Worm (Caenorhabditis elegans) whole organism, midembryonic: ENCODE measurements around the gene pqn-29.
A peak's percentile ranks its signal among the peaks of the same experiment; 100 is the strongest.

Experiments
- T22C8.4 ChIP-seq: fragments of 200-800 bp; sonication (Bioruptor generic); IDR thresholded peaks from 2 replicates; pipeline ENCODE4 v1.3.6; 2022; ENCODE audit warnings: missing genetic modification characterization, missing compliant biosample characterization
- cog-1 ChIP-seq: sonication (generic microtip); optimal IDR thresholded peaks from 2 replicates; lab custom pipeline; 2016; ENCODE audit warnings: missing genetic modification characterization, missing compliant biosample characterization
- flt-1 ChIP-seq: fragments of 200-800 bp; sonication (Bioruptor generic); IDR thresholded peaks from 2 replicates; pipeline ENCODE4 v1.3.6; 2022; ENCODE audit warnings: missing genetic modification characterization, missing compliant biosample characterization
- klf-2 ChIP-seq: fragments of 200-800 bp; sonication (Bioruptor generic); conservative IDR thresholded peaks from 2 replicates; pipeline ENCODE4 v1.3.6; 2022; ENCODE audit warnings: missing genetic modification reagents, missing genetic modification characterization, missing compliant biosample characterization
- med-1 ChIP-seq: sonication (generic microtip); optimal IDR thresholded peaks from 2 replicates; lab custom pipeline; 2017; ENCODE audit warnings: missing genetic modification characterization, mild to moderate bottlenecking, missing compliant biosample characterization, antibody characterized with exemption, missing genetic modification reagents; ENCODE audit not compliant: insufficient read depth
- ref-1 ChIP-seq: fragments of 200-800 bp; sonication (Bioruptor generic); conservative IDR thresholded peaks from 2 replicates; pipeline ENCODE4 v1.3.6; 2022; ENCODE audit warnings: missing genetic modification reagents, missing genetic modification characterization, missing compliant biosample characterization
- tab-1 ChIP-seq: fragments of 200-800 bp; sonication (Bioruptor generic); IDR thresholded peaks from 2 replicates; pipeline ENCODE4 v1.3.6; 2022; ENCODE audit warnings: missing genetic modification characterization, missing compliant biosample characterization
- ztf-23 ChIP-seq: fragments of 200-800 bp; sonication (Bioruptor generic); IDR thresholded peaks from 2 replicates; pipeline ENCODE4 v1.3.6; 2022; ENCODE audit warnings: missing genetic modification reagents, missing genetic modification characterization, missing compliant biosample characterization
- ztf-29 ChIP-seq: fragments of 200-800 bp; sonication (Bioruptor generic); IDR thresholded peaks from 2 replicates; pipeline ENCODE4 v1.3.6; 2022; ENCODE audit warnings: missing genetic modification reagents, missing genetic modification characterization, missing compliant biosample characterization

pqn-29 gene

ce11 chrIII:4646246-4646645, at the start of gene pqn-29:
pqn-29 (minus strand) TSS chrIII:4646346.
- TF ChIP-seq klf-2 (GFP tag; lab: Robert Waterston, UW) (no peak), ztf-23 (GFP tag; lab: Robert Waterston, UW) (no peak), flt-1 (GFP tag; lab: Robert Waterston, UW) (no peak), tab-1 (GFP tag; lab: Robert Waterston, UW) (no peak), cog-1 (tag; lab: Kevin White, UChicago) (no peak), T22C8.4 (GFP tag; lab: Robert Waterston, UW) (no peak), ztf-29 (no peak), med-1 (GFP tag; lab: Kevin White, UChicago) (no peak)

DNA sequence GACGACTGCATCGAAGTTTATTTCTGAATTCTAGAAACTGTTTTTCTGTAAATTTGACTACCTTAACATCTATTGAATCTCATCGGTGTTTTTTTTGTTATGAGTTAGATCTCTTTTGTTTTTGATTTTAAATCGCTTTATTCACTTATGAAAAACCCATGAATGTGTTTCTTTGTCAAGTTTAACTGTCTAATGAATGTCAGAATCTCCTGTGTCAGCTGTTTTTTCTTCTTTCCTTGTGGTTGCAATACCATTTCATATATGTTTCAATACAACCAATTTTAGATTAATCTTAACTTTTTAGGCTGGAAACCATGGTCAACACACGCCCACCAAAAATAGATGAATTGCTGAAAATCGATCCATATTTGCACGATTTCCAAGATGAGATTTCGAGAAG, 48.9 kb upstream of the pqn-29 start, which contains the start of gene T04A8.7:
TSS of gene T04A8.7 (plus strand) at position 301 of the 400 bp plus-strand sequence.
- no peak for TF ChIP-seq ztf-29
- no peak for TF ChIP-seq med-1 (GFP tag; lab: Kevin White, UChicago)
- TF ChIP-seq ztf-23 (GFP tag; lab: Robert Waterston, UW): no peak
- no peak for TF ChIP-seq ref-1 (GFP tag; lab: Robert Waterston, UW)
- no peak for TF ChIP-seq T22C8.4 (GFP tag; lab: Robert Waterston, UW)
- TF ChIP-seq cog-1 (tag; lab: Kevin White, UChicago): no peak
- TF ChIP-seq flt-1 (GFP tag; lab: Robert Waterston, UW): no peak
- no peak for TF ChIP-seq tab-1 (GFP tag; lab: Robert Waterston, UW)
- no peak for TF ChIP-seq klf-2 (GFP tag; lab: Robert Waterston, UW)

ce11 chrIII:4693695-4694094, 47.5 kb upstream of the pqn-29 start, which contains the start of gene T04A8.8:
T04A8.8 (plus strand) TSS chrIII:4693995.
- no peak for TF ChIP-seq ztf-23 (GFP tag; lab: Robert Waterston, UW)

- TF ChIP-seq ztf-23 (GFP tag; lab: Robert Waterston, UW) (peak; percentile 50; the same call in 1 of the 2 replicates), cog-1 (tag; lab: Kevin White, UChicago) (no peak), ref-1 (GFP tag; lab: Robert Waterston, UW) (no peak), T22C8.4 (GFP tag; lab: Robert Waterston, UW) (no peak)
Measured at ce11 chrIII:4693281-4693680, 47.1 kb upstream of the pqn-29 start, which contains the start of gene nifk-1. nifk-1 (minus strand) TSS chrIII:4693307.

ce11 chrIII:4689595-4689994, 43.4 kb upstream of the pqn-29 start:
- 0 out of 2 replicates have a peak, but pooled peaks have one; percentile 53 for TF ChIP-seq klf-2 (GFP tag; lab: Robert Waterston, UW)
- peak; percentile 93 for TF ChIP-seq tab-1 (GFP tag; lab: Robert Waterston, UW)
- peak; percentile 78; the same call in 1 of the 2 replicates for TF ChIP-seq ztf-29
- TF ChIP-seq flt-1 (GFP tag; lab: Robert Waterston, UW): peak; percentile 91
- peak; percentile 81 for TF ChIP-seq T22C8.4 (GFP tag; lab: Robert Waterston, UW)
- peak; percentile 55 for TF ChIP-seq cog-1 (tag; lab: Kevin White, UChicago)
- TF ChIP-seq ref-1 (GFP tag; lab: Robert Waterston, UW): peak; percentile 73
- peak; percentile 89 for TF ChIP-seq ztf-23 (GFP tag; lab: Robert Waterston, UW)
- TF ChIP-seq med-1 (GFP tag; lab: Kevin White, UChicago): peak; percentile 33

DNA sequence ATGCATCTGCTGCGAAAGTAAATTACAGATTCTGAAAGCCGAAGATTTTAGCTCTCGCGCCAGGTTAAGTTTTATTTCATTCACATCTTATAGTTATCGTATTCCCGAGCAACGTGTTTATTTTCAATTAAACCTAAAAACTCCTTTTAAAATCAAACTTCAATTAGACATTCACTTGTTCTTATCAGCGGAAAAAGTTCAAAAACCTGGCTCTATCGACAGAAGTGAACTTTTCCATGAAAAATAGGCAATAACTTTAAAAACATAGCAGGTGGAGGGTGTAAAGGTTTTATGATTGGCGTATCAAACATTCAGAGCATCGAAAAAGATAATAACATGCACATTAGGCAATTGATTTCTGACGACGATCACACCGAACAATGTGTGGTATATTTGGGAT, 42.8 kb upstream of the pqn-29 start, which contains the start of gene ppat-1:
TSS of gene ppat-1 (plus strand) at position 316 of the 400 bp plus-strand sequence.
- TF ChIP-seq ztf-29: no peak
- TF ChIP-seq flt-1 (GFP tag; lab: Robert Waterston, UW): no peak
- TF ChIP-seq klf-2 (GFP tag; lab: Robert Waterston, UW): no peak
- no peak for TF ChIP-seq T22C8.4 (GFP tag; lab: Robert Waterston, UW)
- no peak for TF ChIP-seq med-1 (GFP tag; lab: Kevin White, UChicago)
- TF ChIP-seq tab-1 (GFP tag; lab: Robert Waterston, UW): no peak
- no peak for TF ChIP-seq cog-1 (tag; lab: Kevin White, UChicago)
- TF ChIP-seq ztf-23 (GFP tag; lab: Robert Waterston, UW): no peak
- TF ChIP-seq ref-1 (GFP tag; lab: Robert Waterston, UW): no peak

DNA sequence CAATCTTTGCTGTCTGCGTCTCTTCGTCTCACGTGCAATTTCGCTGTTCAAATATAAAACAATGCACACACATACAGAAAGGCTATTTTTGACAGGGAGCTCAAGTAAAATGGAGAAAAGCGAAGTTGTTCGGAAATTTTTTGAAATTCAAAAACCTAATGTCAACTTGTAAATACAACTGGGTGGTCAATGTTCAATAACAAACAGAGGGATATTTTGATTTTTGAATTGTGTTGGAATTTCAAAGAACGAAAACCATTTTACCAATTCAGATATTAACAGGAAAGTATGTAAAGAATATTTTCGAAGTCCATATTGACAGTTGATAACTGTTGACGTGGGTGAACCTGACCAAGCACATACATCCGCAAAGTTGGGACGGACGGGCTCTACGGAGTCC, 42.2 kb upstream of the pqn-29 start, which contains the start of gene tag-243:
TSS of gene tag-243 (minus strand) at position 101 of the 400 bp plus-strand sequence.
- TF ChIP-seq ztf-23 (GFP tag; lab: Robert Waterston, UW) (no peak), tab-1 (GFP tag; lab: Robert Waterston, UW) (no peak), klf-2 (GFP tag; lab: Robert Waterston, UW) (0 out of 2 replicates have a peak, but pooled peaks have one; percentile 24)

ce11 chrIII:4687134-4687533, 41.0 kb upstream of the pqn-29 start:
- TF ChIP-seq ref-1 (GFP tag; lab: Robert Waterston, UW): no peak
- TF ChIP-seq klf-2 (GFP tag; lab: Robert Waterston, UW): no peak
- TF ChIP-seq T22C8.4 (GFP tag; lab: Robert Waterston, UW): no peak
- no peak for TF ChIP-seq ztf-23 (GFP tag; lab: Robert Waterston, UW)
- no peak for TF ChIP-seq cog-1 (tag; lab: Kevin White, UChicago)

ce11 chrIII:4679963-4680484, 33.9 kb upstream of the pqn-29 start, which contains the start of gene srg-11:
srg-11 (plus strand) TSS chrIII:4680013.
- TF ChIP-seq ref-1 (GFP tag; lab: Robert Waterston, UW) (no peak), klf-2 (GFP tag; lab: Robert Waterston, UW) (no peak), cog-1 (tag; lab: Kevin White, UChicago) (no peak), ztf-29 (no peak), tab-1 (GFP tag; lab: Robert Waterston, UW) (no peak), T22C8.4 (GFP tag; lab: Robert Waterston, UW) (no peak), med-1 (GFP tag; lab: Kevin White, UChicago) (no peak), ztf-23 (GFP tag; lab: Robert Waterston, UW) (no peak), flt-1 (GFP tag; lab: Robert Waterston, UW) (no peak)
